Worm (Caenorhabditis elegans): ENCODE data around the gene unc-80.
"Not testable (repeated sequence)": the region's sequence is repeated elsewhere in the genome, so short reads cannot be mapped to it uniquely, and the experiment has no call there.

DNA sequence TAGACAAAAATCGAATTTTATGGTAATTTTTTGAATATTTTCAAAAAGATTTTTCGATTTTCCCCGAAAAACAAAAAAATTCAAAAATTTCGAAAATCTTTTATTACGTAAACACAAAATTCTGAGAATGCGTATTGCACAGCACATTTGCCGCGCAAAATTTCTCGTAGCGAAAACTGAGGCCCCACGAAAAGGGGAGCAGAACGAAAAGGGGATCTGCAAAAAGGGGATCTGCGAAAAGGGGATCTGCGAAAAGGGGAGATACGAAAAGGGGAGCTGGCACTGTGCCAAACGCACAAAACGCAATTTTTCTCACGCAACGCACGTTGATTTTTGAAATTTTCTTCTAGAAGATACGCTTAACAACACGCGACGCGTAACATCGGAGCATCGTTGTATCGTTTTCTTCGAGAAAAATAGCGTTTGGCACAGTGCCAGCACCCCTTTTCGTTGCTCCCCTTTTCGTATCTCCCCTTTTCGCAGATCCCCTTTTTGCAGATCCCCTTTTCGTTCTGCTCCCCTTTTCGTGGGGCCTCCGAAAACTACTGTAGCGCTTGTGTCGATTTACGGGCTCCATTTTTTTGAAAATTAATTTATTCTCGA is 40.0 kb upstream of the unc-80 start:
- TF ChIP-seq ceh-2 (tag; optimal IDR thresholded peaks at IDR 0.05); hlh-30 (tag; optimal IDR thresholded peaks at IDR 0.05; ENCODE audit: insufficient read depth); ceh-24 (tag; optimal IDR thresholded peaks at IDR 0.05); sox-2 (GFP tag; IDR thresholded peaks at IDR 0.05); unc-42 (tag; optimal IDR thresholded peaks at IDR 0.05); ceh-18 (tag; optimal IDR thresholded peaks at IDR 0.05); pha-2 (tag; optimal IDR thresholded peaks at IDR 0.05); elt-2 (tag; optimal IDR thresholded peaks at IDR 0.05); dve-1 (tag; optimal IDR thresholded peaks at IDR 0.05); fkh-10 (GFP tag; optimal IDR thresholded peaks at IDR 0.05); lin-11 (tag; optimal IDR thresholded peaks at IDR 0.05); K09A11.1 (tag; optimal IDR thresholded peaks at IDR 0.05; ENCODE audit: insufficient read depth); syd-9 (tag; optimal IDR thresholded peaks at IDR 0.05): not testable (repeated sequence)
- TF ChIP-seq ceh-34 (tag; optimal IDR thresholded peaks at IDR 0.05), result peak; percentile 10
